Worm (Caenorhabditis elegans) whole organism, late embryonic: Measurements from ENCODE around the gene F38A5.8.

Experiments used
- C38D4.7 ChIP-seq: fragments of 200-800 bp; sonication (Bioruptor generic); optimal IDR thresholded peaks from 2 replicates; lab custom pipeline; 2018; ENCODE audit warnings: mild to moderate bottlenecking, missing genetic modification characterization, moderate library complexity, missing compliant biosample characterization
- F13H6.1 ChIP-seq: sonication (generic microtip); optimal IDR thresholded peaks from 2 replicates; lab custom pipeline; 2016; ENCODE audit warnings: missing genetic modification characterization, missing compliant biosample characterization
- K09A11.1 ChIP-seq: sonication (generic microtip); optimal IDR thresholded peaks from 2 replicates; lab custom pipeline; 2017; ENCODE audit warnings: antibody characterized with exemption, mild to moderate bottlenecking, missing genetic modification characterization, missing compliant biosample characterization; ENCODE audit not compliant: insufficient read depth
- T23F11.4 ChIP-seq: fragments of 200-800 bp; sonication (Bioruptor generic); optimal IDR thresholded peaks from 2 replicates; lab custom pipeline; 2018; ENCODE audit warnings: mild to moderate bottlenecking, missing genetic modification characterization, missing compliant biosample characterization
- Y22D7AL.16 ChIP-seq: sonication (generic microtip); optimal IDR thresholded peaks from 2 replicates; lab custom pipeline; 2016; ENCODE audit warnings: missing genetic modification characterization, missing compliant biosample characterization
- ahr-1 ChIP-seq: sonication (generic microtip); optimal IDR thresholded peaks from 2 replicates; lab custom pipeline; 2016; ENCODE audit warnings: missing genetic modification characterization, missing compliant biosample characterization
- ama-1 ChIP-seq: fragments of 150-350 bp; optimal IDR thresholded peaks from 2 replicates; lab custom pipeline; 2014
- ceh-14 ChIP-seq: sonication (generic microtip); optimal IDR thresholded peaks from 2 replicates; lab custom pipeline; 2016; ENCODE audit warnings: missing genotype, missing genetic modification characterization, missing compliant biosample characterization
- ceh-18 ChIP-seq: sonication (generic microtip); optimal IDR thresholded peaks from 2 replicates; lab custom pipeline; 2016; ENCODE audit warnings: missing genetic modification characterization, missing compliant biosample characterization
- ceh-19 ChIP-seq: fragments of 200-800 bp; sonication (Bioruptor generic); optimal IDR thresholded peaks from 2 replicates; lab custom pipeline; 2018; ENCODE audit warnings: mild to moderate bottlenecking, missing genetic modification characterization, missing compliant biosample characterization
- ceh-2 ChIP-seq: sonication (generic microtip); optimal IDR thresholded peaks from 2 replicates; lab custom pipeline; 2016; ENCODE audit warnings: missing genotype, missing genetic modification characterization, missing compliant biosample characterization
- ceh-24 ChIP-seq: sonication (generic microtip); optimal IDR thresholded peaks from 2 replicates; lab custom pipeline; 2016; ENCODE audit warnings: mild to moderate bottlenecking, missing genetic modification characterization, missing compliant biosample characterization
- ceh-30 ChIP-seq: fragments of 150-350 bp; optimal IDR thresholded peaks from 2 replicates; lab custom pipeline; 2014; ENCODE audit warnings: missing biosample characterization, missing genetic modification characterization
- ceh-31 ChIP-seq: sonication (generic microtip); optimal IDR thresholded peaks from 2 replicates; lab custom pipeline; 2016; ENCODE audit warnings: missing genetic modification characterization, missing compliant biosample characterization
- ceh-34 ChIP-seq: sonication (generic microtip); optimal IDR thresholded peaks from 2 replicates; lab custom pipeline; 2016; ENCODE audit warnings: mild to moderate bottlenecking, missing genetic modification characterization, missing compliant biosample characterization
- ceh-45 ChIP-seq: fragments of 200-800 bp; sonication (Bioruptor generic); IDR thresholded peaks from 2 replicates; pipeline ENCODE4 v1.3.6; 2022; ENCODE audit warnings: missing genetic modification reagents, missing genetic modification characterization, missing compliant biosample characterization
- ceh-48 ChIP-seq: sonication (generic microtip); optimal IDR thresholded peaks from 2 replicates; lab custom pipeline; 2016; ENCODE audit warnings: missing genetic modification characterization, inconsistent platforms, missing compliant biosample characterization
- ceh-6 ChIP-seq: fragments of 200-800 bp; sonication (Bioruptor generic); optimal IDR thresholded peaks from 2 replicates; lab custom pipeline; 2018; ENCODE audit warnings: mild to moderate bottlenecking, missing genetic modification characterization, missing compliant biosample characterization
- ceh-9 ChIP-seq: sonication (generic microtip); optimal IDR thresholded peaks from 2 replicates; lab custom pipeline; 2016; ENCODE audit warnings: mild to moderate bottlenecking, missing genetic modification characterization, inconsistent platforms, missing compliant biosample characterization
- che-1 ChIP-seq: sonication (generic microtip); optimal IDR thresholded peaks from 2 replicates; lab custom pipeline; 2016; ENCODE audit warnings: mild to moderate bottlenecking, missing genetic modification characterization, missing compliant biosample characterization
- dmd-4 ChIP-seq: sonication (generic microtip); optimal IDR thresholded peaks from 2 replicates; lab custom pipeline; 2016; ENCODE audit warnings: borderline replicate concordance, missing genetic modification characterization, missing compliant biosample characterization
- dve-1 ChIP-seq: sonication (generic microtip); optimal IDR thresholded peaks from 2 replicates; lab custom pipeline; 2017; ENCODE audit warnings: antibody characterized with exemption, mild to moderate bottlenecking, missing genetic modification characterization, missing compliant biosample characterization
- elt-2 ChIP-seq: sonication (generic microtip); optimal IDR thresholded peaks from 2 replicates; lab custom pipeline; 2016; ENCODE audit warnings: missing genetic modification reagents, missing genetic modification characterization, missing compliant biosample characterization
- elt-4 ChIP-seq: sonication (generic microtip); optimal IDR thresholded peaks from 2 replicates; lab custom pipeline; 2016; ENCODE audit warnings: missing genetic modification characterization, missing compliant biosample characterization
- ets-4 ChIP-seq: sonication (generic microtip); optimal IDR thresholded peaks from 2 replicates; lab custom pipeline; 2016; ENCODE audit warnings: missing genetic modification characterization, missing compliant biosample characterization
- eyg-1 ChIP-seq: sonication (generic microtip); optimal IDR thresholded peaks from 2 replicates; lab custom pipeline; 2016; ENCODE audit warnings: missing genotype, missing genetic modification characterization, missing compliant biosample characterization
- fax-1 ChIP-seq: sonication (generic microtip); optimal IDR thresholded peaks from 2 replicates; lab custom pipeline; 2016; ENCODE audit warnings: missing genotype, missing genetic modification characterization, missing compliant biosample characterization
- fkh-6 ChIP-seq: sonication (generic microtip); optimal IDR thresholded peaks from 2 replicates; lab custom pipeline; 2016; ENCODE audit warnings: missing genetic modification characterization, missing compliant biosample characterization
- gmeb-2 ChIP-seq: sonication (generic microtip); optimal IDR thresholded peaks from 2 replicates; lab custom pipeline; 2016; ENCODE audit warnings: missing genetic modification characterization, inconsistent platforms, missing compliant biosample characterization
- hlh-13 ChIP-seq: fragments of 200-800 bp; sonication (Bioruptor generic); optimal IDR thresholded peaks from 2 replicates; lab custom pipeline; 2018; ENCODE audit warnings: mild to moderate bottlenecking, missing genetic modification characterization, missing compliant biosample characterization
- hlh-15 ChIP-seq: sonication (generic microtip); optimal IDR thresholded peaks from 2 replicates; lab custom pipeline; 2016; ENCODE audit warnings: missing genetic modification characterization, missing compliant biosample characterization
- hlh-30 ChIP-seq: sonication (generic microtip); optimal IDR thresholded peaks from 2 replicates; lab custom pipeline; 2017; ENCODE audit warnings: antibody characterized with exemption, missing genetic modification characterization, missing compliant biosample characterization; ENCODE audit not compliant: insufficient read depth
- hlh-8 ChIP-seq: sonication (generic microtip); optimal IDR thresholded peaks from 2 replicates; lab custom pipeline; 2016; ENCODE audit warnings: missing genotype, missing genetic modification characterization, missing compliant biosample characterization
- lim-6 ChIP-seq: sonication (generic microtip); optimal IDR thresholded peaks from 2 replicates; lab custom pipeline; 2016; ENCODE audit warnings: missing genetic modification characterization, missing compliant biosample characterization
- madf-2 ChIP-seq: sonication (generic microtip); optimal IDR thresholded peaks from 2 replicates; lab custom pipeline; 2017; ENCODE audit warnings: missing genetic modification characterization, missing compliant biosample characterization
- mec-3 ChIP-seq: sonication (generic microtip); optimal IDR thresholded peaks from 2 replicates; lab custom pipeline; 2016; ENCODE audit warnings: borderline replicate concordance, missing genetic modification characterization, missing compliant biosample characterization
- nhr-11 ChIP-seq: fragments of 150-350 bp; optimal IDR thresholded peaks from 2 replicates; lab custom pipeline; 2014; ENCODE audit warnings: missing biosample characterization, missing genetic modification characterization
- pat-9 ChIP-seq: fragments of 200-800 bp; sonication (Bioruptor generic); optimal IDR thresholded peaks from 2 replicates; lab custom pipeline; 2018; ENCODE audit warnings: mild to moderate bottlenecking, missing genetic modification characterization, moderate library complexity, missing compliant biosample characterization
- pax-1 ChIP-seq: fragments of 150-350 bp; optimal IDR thresholded peaks from 2 replicates; lab custom pipeline; 2014; ENCODE audit warnings: missing biosample characterization, missing genetic modification characterization
- pha-2 ChIP-seq: sonication (generic microtip); optimal IDR thresholded peaks from 2 replicates; lab custom pipeline; 2017; ENCODE audit warnings: mild to moderate bottlenecking, missing genetic modification characterization, missing compliant biosample characterization
- pha-4 ChIP-seq: fragments of 150-350 bp; optimal IDR thresholded peaks from 2 replicates; lab custom pipeline; 2018; ENCODE audit warnings: missing biosample characterization, missing genetic modification reagents, missing genetic modification characterization
- pqm-1 ChIP-seq: sonication (generic microtip); optimal IDR thresholded peaks from 2 replicates; lab custom pipeline; 2016; ENCODE audit warnings: missing genetic modification characterization, missing compliant biosample characterization
- pros-1 ChIP-seq: fragments of 150-350 bp; optimal IDR thresholded peaks from 2 replicates; lab custom pipeline; 2014; ENCODE audit warnings: missing biosample characterization, missing genetic modification reagents, missing genetic modification characterization
- ref-2 ChIP-seq: sonication (generic microtip); optimal IDR thresholded peaks from 2 replicates; lab custom pipeline; 2016; ENCODE audit warnings: missing genetic modification characterization, missing compliant biosample characterization
- rnt-1 ChIP-seq: sonication (generic microtip); optimal IDR thresholded peaks from 2 replicates; lab custom pipeline; 2016; ENCODE audit warnings: missing genetic modification characterization, missing compliant biosample characterization
- sdc-2 ChIP-seq: sonication (generic microtip); optimal IDR thresholded peaks from 2 replicates; lab custom pipeline; 2016; ENCODE audit warnings: missing genotype, missing genetic modification characterization, missing compliant biosample characterization
- sox-2 ChIP-seq: fragments of 200-800 bp; sonication (Bioruptor generic); IDR thresholded peaks from 2 replicates; pipeline ENCODE4 v1.3.6; 2022; ENCODE audit warnings: missing genetic modification reagents, missing genetic modification characterization, missing compliant biosample characterization
- sox-4 ChIP-seq: sonication (generic microtip); optimal IDR thresholded peaks from 2 replicates; lab custom pipeline; 2017; ENCODE audit warnings: mild to moderate bottlenecking, missing genetic modification characterization, inconsistent platforms, missing compliant biosample characterization
- syd-9 ChIP-seq: sonication (generic microtip); optimal IDR thresholded peaks from 2 replicates; lab custom pipeline; 2016; ENCODE audit warnings: mild to moderate bottlenecking, missing genetic modification characterization, moderate library complexity, missing compliant biosample characterization
- tbx-2 ChIP-seq: sonication (generic microtip); optimal IDR thresholded peaks from 2 replicates; lab custom pipeline; 2016; ENCODE audit warnings: missing genetic modification characterization, missing compliant biosample characterization
- tbx-7 ChIP-seq: sonication (generic microtip); optimal IDR thresholded peaks from 2 replicates; lab custom pipeline; 2016; ENCODE audit warnings: missing genotype, missing genetic modification characterization, missing compliant biosample characterization
- ttx-3 ChIP-seq: sonication (generic microtip); optimal IDR thresholded peaks from 2 replicates; lab custom pipeline; 2016; ENCODE audit warnings: missing genetic modification reagents, missing genetic modification characterization, missing compliant biosample characterization
- unc-55 ChIP-seq: sonication (generic microtip); optimal IDR thresholded peaks from 2 replicates; lab custom pipeline; 2017; ENCODE audit warnings: missing biosample characterization, missing genetic modification reagents, missing genetic modification characterization
- unc-86 ChIP-seq: sonication (generic microtip); optimal IDR thresholded peaks from 2 replicates; lab custom pipeline; 2016; ENCODE audit warnings: missing genetic modification characterization, missing compliant biosample characterization
- ztf-16 ChIP-seq: sonication (generic microtip); optimal IDR thresholded peaks from 2 replicates; lab custom pipeline; 2017; ENCODE audit warnings: missing genetic modification characterization, missing compliant biosample characterization

F38A5.8 gene

DNA sequence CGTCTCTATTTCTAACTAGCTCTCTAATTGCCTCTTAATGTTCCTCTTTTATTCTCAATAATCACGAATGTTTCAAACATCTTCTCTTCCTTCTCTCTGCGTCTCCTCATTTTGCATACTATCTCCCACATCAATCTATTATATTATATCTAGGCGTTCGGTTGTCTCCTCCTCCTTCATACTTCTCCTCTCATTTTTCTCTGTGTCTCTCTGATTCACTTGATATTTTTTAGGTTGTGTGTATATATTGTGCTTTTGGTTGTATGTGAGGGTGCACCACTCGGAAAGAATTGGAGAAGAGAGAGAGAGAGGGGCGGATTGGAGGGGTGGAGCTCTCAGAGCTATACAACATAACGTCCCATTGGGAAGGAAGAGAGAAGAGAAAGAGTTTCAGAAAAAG, 49.1 kb downstream of the F38A5.8 start:
- TF ChIP-seq elt-2 (no peak), pha-2 (peak; percentile 73), unc-55 (GFP tag; lab: Kevin White, UChicago) (peak; percentile 91), ceh-48 (tag; lab: Kevin White, UChicago) (no peak), syd-9 (tag; lab: Kevin White, UChicago) (no peak), pat-9 (no peak), dmd-4 (tag; lab: Kevin White, UChicago) (peak; percentile 69), ceh-19 (peak; percentile 49), pha-4 (tag; lab: Kevin White, UChicago) (no peak), elt-4 (tag; lab: Kevin White, UChicago) (no peak), Y22D7AL.16 (tag; lab: Kevin White, UChicago) (no peak), tbx-7 (tag; lab: Kevin White, UChicago) (no peak), pros-1 (no peak), hlh-15 (tag; lab: Kevin White, UChicago) (no peak), ceh-34 (tag; lab: Kevin White, UChicago) (peak; percentile 61), ahr-1 (no peak), ceh-9 (tag; lab: Kevin White, UChicago) (no peak), eyg-1 (tag; lab: Kevin White, UChicago) (no peak), lim-6 (tag; lab: Kevin White, UChicago) (peak; percentile 9), ceh-18 (tag; lab: Kevin White, UChicago) (peak; percentile 31), dve-1 (no peak), hlh-8 (tag; lab: Kevin White, UChicago) (no peak), ceh-30 (tag; lab: Kevin White, UChicago) (no peak), ceh-2 (tag; lab: Kevin White, UChicago) (peak; percentile 60), che-1 (tag; lab: Kevin White, UChicago) (no peak), gmeb-2 (no peak), ets-4 (peak; percentile 22), sox-2 (GFP tag; lab: Robert Waterston, UW) (no peak), hlh-30 (tag; lab: Kevin White, UChicago) (no peak), ceh-31 (tag; lab: Kevin White, UChicago) (peak; percentile 92), sox-4 (tag; lab: Kevin White, UChicago) (no peak), fkh-6 (tag; lab: Kevin White, UChicago) (no peak), mec-3 (tag; lab: Kevin White, UChicago) (no peak), F13H6.1 (tag; lab: Kevin White, UChicago) (peak; percentile 33), ama-1 (lab: Kevin White, UChicago) (no peak), hlh-13 (GFP tag; lab: Kevin White, UChicago) (no peak), sdc-2 (no peak), ceh-45 (GFP tag; lab: Robert Waterston, UW) (no peak), madf-2 (tag; lab: Kevin White, UChicago) (no peak), ceh-24 (tag; lab: Kevin White, UChicago) (no peak), ref-2 (tag; lab: Kevin White, UChicago) (peak; percentile 18), ceh-14 (tag; lab: Kevin White, UChicago) (peak; percentile 74), ceh-6 (no peak), unc-86 (tag; lab: Kevin White, UChicago) (no peak), T23F11.4 (GFP tag; lab: Kevin White, UChicago) (no peak), ttx-3 (no peak), tbx-2 (tag; lab: Kevin White, UChicago) (peak; percentile 71), nhr-11 (peak; percentile 54), rnt-1 (tag; lab: Kevin White, UChicago) (peak; percentile 68), pax-1 (tag; lab: Kevin White, UChicago) (peak; percentile 29), pqm-1 (tag; lab: Kevin White, UChicago) (no peak), C38D4.7 (GFP tag; lab: Kevin White, UChicago) (no peak), fax-1 (tag; lab: Kevin White, UChicago) (no peak), K09A11.1 (tag; lab: Kevin White, UChicago) (no peak), ztf-16 (tag; lab: Kevin White, UChicago) (no peak)
